Fruit fly (Drosophila melanogaster): ENCODE measurements around the gene NHP2.

The NHP2 gene

dm6 chr3L:14759984-14760626 lies 41.9 kb downstream of the NHP2 start (continued):
- TF ChIP-seq CG31388 (GFP tag; optimal IDR thresholded peaks at IDR 0.05) (no peak), chm (GFP tag; IDR thresholded peaks at IDR 0.05) (peak; percentile 6; the same call in 1 of the 2 replicates), tin (GFP tag; optimal IDR thresholded peaks at IDR 0.05) (peak; percentile 50), CG33557 (GFP tag; optimal IDR thresholded peaks at IDR 0.05) (no peak), Aef1 (GFP tag; IDR thresholded peaks at IDR 0.05) (0 out of 3 replicates have a peak, but pooled peaks have one; percentile 34), CG11247 (GFP tag; IDR thresholded peaks at IDR 0.05) (no peak), Asciz (GFP tag; optimal IDR thresholded peaks at IDR 0.05) (peak; percentile 66), Elba2 (GFP tag; optimal IDR thresholded peaks at IDR 0.05) (no peak), ci (GFP tag; IDR thresholded peaks at IDR 0.05) (peak; percentile 82), chinmo (GFP tag; IDR thresholded peaks at IDR 0.05; ENCODE audit: partially characterized antibody) (peak; percentile 88; the same call in 2 of the 4 replicates), az2 (GFP tag; optimal IDR thresholded peaks at IDR 0.05) (peak; percentile 71), Ada2b (GFP tag; IDR thresholded peaks at IDR 0.05) (peak; percentile 40; the same call in 1 of the 2 replicates), tx (GFP tag; optimal IDR thresholded peaks at IDR 0.05) (peak; percentile 23), cas (GFP tag; IDR thresholded peaks at IDR 0.05) (no peak), Trl (optimal IDR thresholded peaks at IDR 0.05) (peak; percentile 90 to 98), Trl (GFP tag; optimal IDR thresholded peaks at IDR 0.05) (peak; percentile 45)

dm6 chr3L:14759097-14759795 lies 42.7 kb downstream of the NHP2 start:
- TF ChIP-seq cg (GFP tag; optimal IDR thresholded peaks at IDR 0.05), result peak; percentile 29
- peak; percentile 98 for TF ChIP-seq pnt (GFP tag; optimal IDR thresholded peaks at IDR 0.05)
- peak; percentile 100 for TF ChIP-seq dmrt11E (tag; optimal IDR thresholded peaks at IDR 0.05)
- peak; percentile 99 for TF ChIP-seq Spps (tag; optimal IDR thresholded peaks at IDR 0.05)
- peak; percentile 100 for TF ChIP-seq nmo (GFP tag; optimal IDR thresholded peaks at IDR 0.05)
- peak; percentile 99 for TF ChIP-seq Aef1 (GFP tag; IDR thresholded peaks at IDR 0.05)
- peak; percentile 99 for TF ChIP-seq mam (GFP tag; optimal IDR thresholded peaks at IDR 0.05)
- peak; percentile 100 for TF ChIP-seq CG13296 (GFP tag; optimal IDR thresholded peaks at IDR 0.05)
- peak; percentile 100 for TF ChIP-seq CG12659 (GFP tag; optimal IDR thresholded peaks at IDR 0.05)
- TF ChIP-seq CG4617 (GFP tag; optimal IDR thresholded peaks at IDR 0.05; ENCODE audit: borderline replicate concordance), result peak; percentile 99
- TF ChIP-seq Fer3 (tag; optimal IDR thresholded peaks at IDR 0.05), result peak; percentile 100
- TF ChIP-seq CG18619 (GFP tag; optimal IDR thresholded peaks at IDR 0.05), result peak; percentile 100
- TF ChIP-seq Trl (optimal IDR thresholded peaks at IDR 0.05), result peak; percentile 74 to 95
- TF ChIP-seq Trl (GFP tag; optimal IDR thresholded peaks at IDR 0.05), result peak; percentile 99
- peak; percentile 99 for TF ChIP-seq bowl (GFP tag; IDR thresholded peaks at IDR 0.05)
- TF ChIP-seq Atf6 (GFP tag; IDR thresholded peaks at IDR 0.05), result peak; percentile 100
- TF ChIP-seq ci (GFP tag; IDR thresholded peaks at IDR 0.05), result peak; percentile 99
- peak; percentile 100 for TF ChIP-seq CG12391 (tag; optimal IDR thresholded peaks at IDR 0.05)
- TF ChIP-seq ATbp (GFP tag; optimal IDR thresholded peaks at IDR 0.05), result peak; percentile 100
- peak; percentile 100 for TF ChIP-seq Max (GFP tag; optimal IDR thresholded peaks at IDR 0.05)
- TF ChIP-seq vvl (GFP tag; IDR thresholded peaks at IDR 0.05), result peak; percentile 100
- TF ChIP-seq fd64A (GFP tag; optimal IDR thresholded peaks at IDR 0.05), result peak; percentile 98
- TF ChIP-seq CG2889 (GFP tag; IDR thresholded peaks at IDR 0.05), result peak; percentile 99
- TF ChIP-seq CG30020 (tag; optimal IDR thresholded peaks at IDR 0.05), result peak; percentile 94
- TF ChIP-seq Hr78 (GFP tag; optimal IDR thresholded peaks at IDR 0.05), result peak in 1 of 2 experiments; percentile 98
- TF ChIP-seq Adf1 (GFP tag; IDR thresholded peaks at IDR 0.05), result peak; percentile 95
- peak; percentile 100 for TF ChIP-seq Sox100B (GFP tag; optimal IDR thresholded peaks at IDR 0.05)
- TF ChIP-seq CG4404 (GFP tag; IDR thresholded peaks at IDR 0.05), result peak; percentile 100
- TF ChIP-seq CG3995 (GFP tag; optimal IDR thresholded peaks at IDR 0.05), result peak; percentile 90
- TF ChIP-seq pb (GFP tag; optimal IDR thresholded peaks at IDR 0.05), result peak; percentile 98
- TF ChIP-seq twi (tag; optimal IDR thresholded peaks at IDR 0.05), result peak; percentile 99
- peak; percentile 100 for TF ChIP-seq seq (GFP tag; IDR thresholded peaks at IDR 0.05)
- peak; percentile 99 for TF ChIP-seq ken (GFP tag; IDR thresholded peaks at IDR 0.05)
- TF ChIP-seq CG30431 (GFP tag; optimal IDR thresholded peaks at IDR 0.05), result peak; percentile 100
- peak; percentile 98 for TF ChIP-seq CG3838 (GFP tag; optimal IDR thresholded peaks at IDR 0.05)

Data from whole organism, embryonic.